Worm (Caenorhabditis elegans) whole organism, mixed stage, embryonic: Measurements from ENCODE around the gene clec-239.

Experiments
- M03D4.4 ChIP-seq: sonication (generic microtip); optimal IDR thresholded peaks from 2 replicates; lab custom pipeline; 2017; ENCODE audit warnings: mild to moderate bottlenecking, missing genetic modification characterization, missing compliant biosample characterization
- bed-3 ChIP-seq: fragments of 200-800 bp; sonication (Bioruptor generic); optimal IDR thresholded peaks from 3 replicates; lab custom pipeline; 2018; ENCODE audit warnings: mild to moderate bottlenecking, missing genetic modification characterization, moderate library complexity, missing compliant biosample characterization
- blmp-1 ChIP-seq: fragments of 150-350 bp; optimal IDR thresholded peaks from 2 replicates; lab custom pipeline; 2014; ENCODE audit warnings: missing biosample characterization, missing genetic modification characterization
- ceh-83 ChIP-seq: fragments of 200-800 bp; sonication (Bioruptor generic); optimal IDR thresholded peaks from 2 replicates; lab custom pipeline; 2018; ENCODE audit warnings: mild to moderate bottlenecking, missing genetic modification characterization, missing compliant biosample characterization
- ces-1 ChIP-seq: fragments of 150-350 bp; optimal IDR thresholded peaks from 2 replicates; lab custom pipeline; 2014; ENCODE audit warnings: missing biosample characterization, missing genetic modification reagents, missing genetic modification characterization
- cnd-1 ChIP-seq: fragments of 200-800 bp; sonication (Bioruptor generic); optimal IDR thresholded peaks from 2 replicates; lab custom pipeline; 2018; ENCODE audit warnings: mild to moderate bottlenecking, missing genetic modification characterization, missing compliant biosample characterization
- drap-1 ChIP-seq: fragments of 200-800 bp; sonication (Bioruptor generic); optimal IDR thresholded peaks from 3 replicates; lab custom pipeline; 2018; ENCODE audit warnings: mild to moderate bottlenecking, missing genetic modification characterization, missing compliant biosample characterization
- elt-1 ChIP-seq: sonication (generic microtip); optimal IDR thresholded peaks from 2 replicates; lab custom pipeline; 2017; ENCODE audit warnings: missing genetic modification characterization, mild to moderate bottlenecking, missing compliant biosample characterization, antibody characterized with exemption, moderate library complexity, borderline replicate concordance; ENCODE audit not compliant: insufficient read depth
- elt-3 ChIP-seq: fragments of 150-350 bp; optimal IDR thresholded peaks from 2 replicates; lab custom pipeline; 2014; ENCODE audit warnings: missing biosample characterization, missing genetic modification characterization
- flh-1 ChIP-seq: fragments of 200-800 bp; sonication (Bioruptor generic); optimal IDR thresholded peaks from 2 replicates; lab custom pipeline; 2018; ENCODE audit warnings: mild to moderate bottlenecking, missing genetic modification characterization, moderate library complexity, missing compliant biosample characterization
- ham-2 ChIP-seq: fragments of 200-800 bp; sonication (Bioruptor generic); optimal IDR thresholded peaks from 2 replicates; lab custom pipeline; 2018; ENCODE audit warnings: mild to moderate bottlenecking, missing genetic modification characterization, missing compliant biosample characterization
- hlh-1 ChIP-seq: fragments of 150-350 bp; optimal IDR thresholded peaks from 2 replicates; lab custom pipeline; 2014; ENCODE audit warnings: missing biosample characterization, missing genetic modification reagents, missing genetic modification characterization
- lin-13 ChIP-seq: fragments of 150-350 bp; optimal IDR thresholded peaks from 2 replicates; lab custom pipeline; 2014; ENCODE audit warnings: missing biosample characterization, missing genetic modification characterization
- lin-32 ChIP-seq: fragments of 200-800 bp; sonication (Bioruptor generic); optimal IDR thresholded peaks from 2 replicates; lab custom pipeline; 2018; ENCODE audit warnings: mild to moderate bottlenecking, missing genetic modification characterization, missing compliant biosample characterization
- lsy-2 ChIP-seq: fragments of 150-350 bp; optimal IDR thresholded peaks from 2 replicates; lab custom pipeline; 2014; ENCODE audit warnings: missing biosample characterization, missing genetic modification characterization
- mab-5 ChIP-seq: fragments of 150-350 bp; optimal IDR thresholded peaks from 2 replicates; lab custom pipeline; 2014; ENCODE audit warnings: missing biosample characterization, missing genetic modification characterization
- mep-1 ChIP-seq: fragments of 150-350 bp; optimal IDR thresholded peaks from 2 replicates; lab custom pipeline; 2017; ENCODE audit warnings: missing biosample characterization, missing genetic modification reagents, missing genetic modification characterization, inconsistent platforms
- mls-2 ChIP-seq: sonication (generic microtip); optimal IDR thresholded peaks from 2 replicates; lab custom pipeline; 2016; ENCODE audit warnings: mild to moderate bottlenecking, missing genetic modification characterization, moderate library complexity, missing compliant biosample characterization
- nhr-12 ChIP-seq: fragments of 150-350 bp; optimal IDR thresholded peaks from 2 replicates; lab custom pipeline; 2014; ENCODE audit warnings: missing biosample characterization, missing genetic modification characterization
- nhr-2 ChIP-seq: fragments of 150-350 bp; optimal IDR thresholded peaks from 2 replicates; lab custom pipeline; 2014; ENCODE audit warnings: missing biosample characterization, missing genetic modification characterization
- nhr-237 ChIP-seq: fragments of 150-350 bp; optimal IDR thresholded peaks from 2 replicates; lab custom pipeline; 2014; ENCODE audit warnings: missing biosample characterization, missing genetic modification characterization
- nhr-28 ChIP-seq: fragments of 150-350 bp; optimal IDR thresholded peaks from 2 replicates; lab custom pipeline; 2014; ENCODE audit warnings: missing biosample characterization, missing genetic modification characterization
- nhr-76 ChIP-seq: sonication (generic microtip); optimal IDR thresholded peaks from 2 replicates; lab custom pipeline; 2017; ENCODE audit warnings: missing biosample characterization, missing genetic modification characterization
- pha-4 ChIP-seq: fragments of 150-350 bp; optimal IDR thresholded peaks from 2 replicates; lab custom pipeline; 2018; ENCODE audit warnings: missing biosample characterization, missing genetic modification reagents, missing genetic modification characterization
- sem-2 ChIP-seq: fragments of 200-800 bp; sonication (Bioruptor generic); optimal IDR thresholded peaks from 2 replicates; lab custom pipeline; 2018; ENCODE audit warnings: mild to moderate bottlenecking, missing genetic modification characterization, missing compliant biosample characterization
- snpc-4 ChIP-seq: fragments of 150-350 bp; optimal IDR thresholded peaks from 2 replicates; lab custom pipeline; 2014; ENCODE audit warnings: missing biosample characterization, missing genetic modification characterization
- sptf-1 ChIP-seq: sonication (generic microtip); optimal IDR thresholded peaks from 2 replicates; lab custom pipeline; 2017; ENCODE audit warnings: mild to moderate bottlenecking, missing genetic modification characterization, moderate library complexity, missing compliant biosample characterization
- tbx-8 ChIP-seq: fragments of 200-800 bp; sonication (Bioruptor generic); optimal IDR thresholded peaks from 2 replicates; lab custom pipeline; 2018; ENCODE audit warnings: mild to moderate bottlenecking, missing genetic modification characterization, moderate library complexity, missing compliant biosample characterization
- unc-120 ChIP-seq: sonication (generic microtip); optimal IDR thresholded peaks from 2 replicates; lab custom pipeline; 2017; ENCODE audit warnings: missing genetic modification characterization, missing compliant biosample characterization; ENCODE audit not compliant: poor library complexity, severe bottlenecking
- unc-39 ChIP-seq: fragments of 150-350 bp; optimal IDR thresholded peaks from 2 replicates; lab custom pipeline; 2014; ENCODE audit warnings: missing biosample characterization, missing genetic modification characterization
- unc-62 ChIP-seq: fragments of 150-350 bp; optimal IDR thresholded peaks from 2 replicates; lab custom pipeline; 2014; ENCODE audit warnings: missing biosample characterization, missing genetic modification reagents, missing genetic modification characterization
- ztf-11 ChIP-seq: fragments of 150-350 bp; optimal IDR thresholded peaks from 2 replicates; lab custom pipeline; 2014; ENCODE audit warnings: missing biosample characterization, missing genetic modification characterization

clec-239 gene

ce11 chrV:16987035-16987434 lies 30.7 kb downstream of the clec-239 start, which contains the start of gene Y102A5C.40:
Gene Y102A5C.40, minus strand, starts transcription at chrV:16987135.
- TF ChIP-seq bed-3 (GFP tag; lab: Kevin White, UChicago) = no peak

- TF ChIP-seq blmp-1 (tag; lab: Kevin White, UChicago) (no peak), cnd-1 (tag; lab: Kevin White, UChicago) (no peak), lsy-2 (tag; lab: Kevin White, UChicago) (no peak), unc-62 (GFP tag; lab: Kevin White, UChicago) (no peak), lin-32 (GFP tag; lab: Kevin White, UChicago) (no peak), nhr-2 (tag; lab: Kevin White, UChicago) (no peak), tbx-8 (GFP tag; lab: Kevin White, UChicago) (no peak), mep-1 (tag; lab: Kevin White, UChicago) (no peak), sptf-1 (no peak), pha-4 (tag; lab: Kevin White, UChicago) (no peak), elt-1 (tag; lab: Kevin White, UChicago) (no peak), lin-13 (tag; lab: Kevin White, UChicago) (no peak), nhr-28 (tag; lab: Kevin White, UChicago) (no peak), unc-39 (tag; lab: Kevin White, UChicago) (no peak), sem-2 (GFP tag; lab: Kevin White, UChicago) (no peak), nhr-76 (tag; lab: Kevin White, UChicago) (no peak), mab-5 (tag; lab: Kevin White, UChicago) (no peak), ceh-83 (GFP tag; lab: Kevin White, UChicago) (no peak), snpc-4 (tag; lab: Kevin White, UChicago) (no peak), mls-2 (no peak)
These were observed 31.5 kb downstream of the clec-239 start for ce11 chrV:16987783-16988182.

- TF ChIP-seq lin-32 (GFP tag; lab: Kevin White, UChicago) (no peak), hlh-1 (no peak), nhr-237 (no peak), nhr-28 (tag; lab: Kevin White, UChicago) (no peak), drap-1 (no peak), M03D4.4 (tag; lab: Kevin White, UChicago) (no peak), elt-3 (no peak), nhr-2 (tag; lab: Kevin White, UChicago) (no peak), nhr-12 (tag; lab: Kevin White, UChicago) (no peak), ceh-83 (GFP tag; lab: Kevin White, UChicago) (no peak), flh-1 (GFP tag; lab: Kevin White, UChicago) (no peak), ztf-11 (tag; lab: Kevin White, UChicago) (no peak), sem-2 (GFP tag; lab: Kevin White, UChicago) (no peak), mab-5 (tag; lab: Kevin White, UChicago) (no peak), mls-2 (no peak), unc-62 (GFP tag; lab: Kevin White, UChicago) (no peak), nhr-76 (tag; lab: Kevin White, UChicago) (no peak), mep-1 (tag; lab: Kevin White, UChicago) (no peak), tbx-8 (GFP tag; lab: Kevin White, UChicago) (no peak)
These were observed 32.3 kb downstream of the clec-239 start, which contains the start of gene Y102A5C.27 for ce11 chrV:16988614-16989013. Gene Y102A5C.27, minus strand, starts transcription at chrV:16988714.

- TF ChIP-seq unc-120 (tag; lab: Kevin White, UChicago) (no peak), nhr-12 (tag; lab: Kevin White, UChicago) (no peak), tbx-8 (GFP tag; lab: Kevin White, UChicago) (no peak), lsy-2 (tag; lab: Kevin White, UChicago) (no peak), bed-3 (GFP tag; lab: Kevin White, UChicago) (no peak), snpc-4 (tag; lab: Kevin White, UChicago) (no peak), ceh-83 (GFP tag; lab: Kevin White, UChicago) (no peak), nhr-237 (no peak), ces-1 (GFP tag; lab: Kevin White, UChicago) (no peak)
These were observed 35.4 kb downstream of the clec-239 start, which contains the start of gene srz-95 for ce11 chrV:16991734-16992133. Gene srz-95, plus strand, starts transcription at chrV:16992034.

- TF ChIP-seq ceh-83 (GFP tag; lab: Kevin White, UChicago) (no peak), unc-120 (tag; lab: Kevin White, UChicago) (no peak), blmp-1 (tag; lab: Kevin White, UChicago) (no peak), lsy-2 (tag; lab: Kevin White, UChicago) (no peak), nhr-76 (tag; lab: Kevin White, UChicago) (no peak), unc-39 (tag; lab: Kevin White, UChicago) (no peak), snpc-4 (tag; lab: Kevin White, UChicago) (no peak), ham-2 (no peak), mls-2 (no peak), sem-2 (GFP tag; lab: Kevin White, UChicago) (no peak), unc-62 (GFP tag; lab: Kevin White, UChicago) (no peak)
These were observed 36.1 kb downstream of the clec-239 start for ce11 chrV:16992383-16992782.
